Worm (Caenorhabditis elegans): ENCODE results near the gene srd-49.

- no peak for TF ChIP-seq pes-1 (GFP tag; IDR thresholded peaks at IDR 0.05)
- TF ChIP-seq ceh-36 (tag; optimal IDR thresholded peaks at IDR 0.05), result no peak
- no peak for TF ChIP-seq flt-1 (GFP tag; IDR thresholded peaks at IDR 0.05)
These were observed 28.2 kb downstream of the srd-49 start, which contains the start of gene srxa-19 for ce11 chrV:10122670-10123069.
